Worm (Caenorhabditis elegans) whole organism, L1 larva: ENCODE measurements around the gene R04E5.9.

Source experiments
- C16A3.4 ChIP-seq: fragments of 150-350 bp; optimal IDR thresholded peaks from 2 replicates; lab custom pipeline; 2014; ENCODE audit warnings: missing biosample characterization, missing genetic modification characterization
- C34B4.2 ChIP-seq: sonication (generic microtip); optimal IDR thresholded peaks from 2 replicates; lab custom pipeline; 2017; ENCODE audit warnings: mild to moderate bottlenecking, missing genetic modification characterization, missing compliant biosample characterization
- F16B12.6 ChIP-seq: fragments of 150-350 bp; optimal IDR thresholded peaks from 2 replicates; lab custom pipeline; 2014; ENCODE audit warnings: missing biosample characterization, missing genetic modification characterization
- Y116A8C.19 ChIP-seq: sonication (generic microtip); optimal IDR thresholded peaks from 2 replicates; lab custom pipeline; 2016; ENCODE audit warnings: missing compliant biosample characterization, missing genetic modification characterization, borderline replicate concordance
- alr-1 ChIP-seq: fragments of 200-800 bp; sonication (Bioruptor generic); optimal IDR thresholded peaks from 2 replicates; lab custom pipeline; 2018; ENCODE audit warnings: borderline replicate concordance, mild to moderate bottlenecking, missing genetic modification characterization, missing compliant biosample characterization
- ama-1 ChIP-seq: fragments of 150-350 bp; optimal IDR thresholded peaks from 2 replicates; lab custom pipeline; 2014
- blmp-1 ChIP-seq: fragments of 150-350 bp; optimal IDR thresholded peaks from 2 replicates; lab custom pipeline; 2014; ENCODE audit warnings: missing biosample characterization, missing genetic modification characterization
- ceh-63 ChIP-seq: fragments of 200-800 bp; sonication (Bioruptor generic); optimal IDR thresholded peaks from 2 replicates; lab custom pipeline; 2018; ENCODE audit warnings: mild to moderate bottlenecking, missing genetic modification characterization, missing compliant biosample characterization
- ceh-82 ChIP-seq, 3 experiments: fragments of 150-350 bp in 1 of 3; sonication (generic microtip) in 2 of 3; optimal IDR thresholded peaks; 2 replicates each; lab custom pipeline; 2014 to 2017; ENCODE audit warnings: missing biosample characterization in 3 of 3, missing genetic modification characterization in 3 of 3
- ceh-88 ChIP-seq: fragments of 200-800 bp; sonication (Bioruptor generic); IDR thresholded peaks from 2 replicates; pipeline ENCODE4 v1.3.6; 2022; ENCODE audit warnings: missing genetic modification characterization, missing compliant biosample characterization
- ceh-90 ChIP-seq: sonication (generic microtip); optimal IDR thresholded peaks from 2 replicates; lab custom pipeline; 2016; ENCODE audit warnings: missing genetic modification characterization, missing compliant biosample characterization
- dpl-1 ChIP-seq, 3 experiments: fragments of 150-350 bp in 2 of 3; sonication (generic microtip) in 1 of 3; optimal IDR thresholded peaks; 2 replicates each; lab custom pipeline; 2014 to 2017; ENCODE audit warnings: missing biosample characterization in 3 of 3, missing genetic modification characterization in 3 of 3, missing genetic modification reagents in 3 of 3
- efl-3 ChIP-seq: fragments of 200-800 bp; sonication (Bioruptor generic); optimal IDR thresholded peaks from 2 replicates; lab custom pipeline; 2018; ENCODE audit warnings: mild to moderate bottlenecking, missing genetic modification characterization, missing compliant biosample characterization
- egl-13 ChIP-seq: sonication (generic microtip); optimal IDR thresholded peaks from 2 replicates; lab custom pipeline; 2016; ENCODE audit warnings: missing genotype, missing genetic modification reagents, missing genetic modification characterization, missing compliant biosample characterization
- ets-5 ChIP-seq: fragments of 200-800 bp; sonication (Bioruptor generic); IDR thresholded peaks from 2 replicates; pipeline ENCODE4 v1.3.6; 2022; ENCODE audit warnings: missing genetic modification characterization, missing compliant biosample characterization
- fkh-10 ChIP-seq: sonication (generic microtip); optimal IDR thresholded peaks from 2 replicates; lab custom pipeline; 2017; ENCODE audit warnings: missing biosample characterization, missing genetic modification reagents, missing genetic modification characterization
- fkh-8 ChIP-seq: sonication (generic microtip); optimal IDR thresholded peaks from 2 replicates; lab custom pipeline; 2016; ENCODE audit warnings: mild to moderate bottlenecking, missing genetic modification characterization, missing compliant biosample characterization
- grh-1 ChIP-seq: fragments of 200-800 bp; sonication (Bioruptor generic); IDR thresholded peaks from 2 replicates; pipeline ENCODE4 v1.3.6; 2022; ENCODE audit warnings: missing genetic modification reagents, missing genetic modification characterization, missing compliant biosample characterization
- hlh-17 ChIP-seq: fragments of 200-800 bp; sonication (Bioruptor generic); optimal IDR thresholded peaks from 2 replicates; lab custom pipeline; 2018; ENCODE audit warnings: missing genetic modification characterization, mild to moderate bottlenecking, missing compliant biosample characterization, moderate library complexity, borderline replicate concordance
- irx-1 ChIP-seq: sonication (generic microtip); optimal IDR thresholded peaks from 2 replicates; lab custom pipeline; 2016; ENCODE audit warnings: missing genetic modification characterization, missing compliant biosample characterization
- isw-1 ChIP-seq: fragments of 200-800 bp; sonication (Bioruptor generic); IDR thresholded peaks from 2 replicates; pipeline ENCODE4 v1.3.6; 2022; ENCODE audit warnings: missing genetic modification characterization, missing compliant biosample characterization
- jun-1 ChIP-seq: fragments of 150-350 bp; optimal IDR thresholded peaks from 2 replicates; lab custom pipeline; 2014; ENCODE audit warnings: missing biosample characterization, missing genetic modification reagents, missing genetic modification characterization
- lin-13 ChIP-seq: fragments of 150-350 bp; optimal IDR thresholded peaks from 2 replicates; lab custom pipeline; 2014; ENCODE audit warnings: missing biosample characterization, missing genetic modification reagents, missing genetic modification characterization
- lin-14 ChIP-seq: fragments of 200-800 bp; sonication (Bioruptor generic); optimal IDR thresholded peaks from 2 replicates; lab custom pipeline; 2018; ENCODE audit warnings: mild to moderate bottlenecking, missing genetic modification characterization, moderate library complexity, missing compliant biosample characterization
- lin-35 ChIP-seq, 2 experiments: fragments of 150-350 bp; optimal IDR thresholded peaks; 2 replicates each; lab custom pipeline; 2014; ENCODE audit warnings: missing biosample characterization in 2 of 2, missing genetic modification characterization in 2 of 2, missing genetic modification reagents in 2 of 2
- lin-39 ChIP-seq: fragments of 150-350 bp; optimal IDR thresholded peaks from 2 replicates; lab custom pipeline; 2014; ENCODE audit warnings: missing biosample characterization, missing genetic modification reagents, missing genetic modification characterization
- lsy-2 ChIP-seq, 2 experiments: fragments of 150-350 bp; optimal IDR thresholded peaks; 2 replicates each; lab custom pipeline; 2014; ENCODE audit warnings: missing biosample characterization in 2 of 2, missing genetic modification characterization in 2 of 2
- mab-9 ChIP-seq: fragments of 200-800 bp; sonication (Bioruptor generic); IDR thresholded peaks from 2 replicates; pipeline ENCODE4 v1.3.6; 2022; ENCODE audit warnings: missing genetic modification reagents, missing genetic modification characterization, missing compliant biosample characterization
- mdl-1 ChIP-seq, 2 experiments: fragments of 150-350 bp; optimal IDR thresholded peaks; 2 replicates each; lab custom pipeline; 2014 to 2017; ENCODE audit warnings: missing biosample characterization in 2 of 2, missing genetic modification characterization in 2 of 2, inconsistent platforms in 1 of 2
- mep-1 ChIP-seq: fragments of 150-350 bp; optimal IDR thresholded peaks from 2 replicates; lab custom pipeline; 2014; ENCODE audit warnings: missing biosample characterization, missing genetic modification characterization
- nhr-11 ChIP-seq: fragments of 150-350 bp; optimal IDR thresholded peaks from 2 replicates; lab custom pipeline; 2014; ENCODE audit warnings: missing biosample characterization, missing genetic modification characterization
- nhr-12 ChIP-seq: sonication (generic microtip); optimal IDR thresholded peaks from 2 replicates; lab custom pipeline; 2017; ENCODE audit warnings: missing biosample characterization, missing genetic modification characterization
- nhr-19 ChIP-seq: fragments of 200-800 bp; sonication (Bioruptor generic); conservative IDR thresholded peaks from 2 replicates; pipeline ENCODE4 v1.3.6; 2022; ENCODE audit warnings: missing genetic modification characterization, missing compliant biosample characterization
- nhr-20 ChIP-seq: sonication (generic microtip); optimal IDR thresholded peaks from 2 replicates; lab custom pipeline; 2016; ENCODE audit warnings: mild to moderate bottlenecking, missing genetic modification characterization, missing compliant biosample characterization
- nhr-237 ChIP-seq: fragments of 150-350 bp; optimal IDR thresholded peaks from 2 replicates; lab custom pipeline; 2014; ENCODE audit warnings: missing biosample characterization, missing genetic modification characterization
- nhr-47 ChIP-seq: sonication (generic microtip); optimal IDR thresholded peaks from 2 replicates; lab custom pipeline; 2016; ENCODE audit warnings: mild to moderate bottlenecking, missing genetic modification characterization, moderate library complexity, missing compliant biosample characterization
- nhr-71 ChIP-seq: sonication (generic microtip); optimal IDR thresholded peaks from 2 replicates; lab custom pipeline; 2016; ENCODE audit warnings: mild to moderate bottlenecking, missing genetic modification characterization, moderate library complexity, missing compliant biosample characterization
- nhr-76 ChIP-seq: sonication (generic microtip); optimal IDR thresholded peaks from 2 replicates; lab custom pipeline; 2017; ENCODE audit warnings: missing biosample characterization, missing genetic modification characterization
- nhr-84 ChIP-seq: sonication (generic microtip); optimal IDR thresholded peaks from 2 replicates; lab custom pipeline; 2017; ENCODE audit warnings: missing biosample characterization, missing genetic modification characterization
- nhr-85 ChIP-seq: sonication (generic microtip); peaks from one replicate; lab custom pipeline; 2016; ENCODE audit warnings: missing genetic modification characterization, inconsistent platforms, missing compliant biosample characterization
- rnt-1 ChIP-seq: sonication (generic microtip); optimal IDR thresholded peaks from 2 replicates; lab custom pipeline; 2016; ENCODE audit warnings: mild to moderate bottlenecking, missing genetic modification characterization, moderate library complexity, missing compliant biosample characterization
- sox-4 ChIP-seq: sonication (generic microtip); optimal IDR thresholded peaks from 2 replicates; lab custom pipeline; 2016; ENCODE audit warnings: missing genetic modification characterization, missing compliant biosample characterization
- sptf-1 ChIP-seq: fragments of 150-350 bp; optimal IDR thresholded peaks from 2 replicates; lab custom pipeline; 2014; ENCODE audit warnings: missing biosample characterization, missing genetic modification characterization
- sup-37 ChIP-seq: fragments of 200-800 bp; sonication (Bioruptor generic); optimal IDR thresholded peaks from 2 replicates; lab custom pipeline; 2018; ENCODE audit warnings: mild to moderate bottlenecking, missing genetic modification characterization, missing compliant biosample characterization
- unc-130 ChIP-seq: fragments of 150-350 bp; optimal IDR thresholded peaks from 2 replicates; lab custom pipeline; 2017; ENCODE audit warnings: missing biosample characterization, missing genetic modification characterization, inconsistent platforms
- unc-30 ChIP-seq: sonication (generic microtip); optimal IDR thresholded peaks from 2 replicates; lab custom pipeline; 2017; ENCODE audit warnings: missing biosample characterization, missing genetic modification characterization
- unc-86 ChIP-seq: sonication (generic microtip); optimal IDR thresholded peaks from 2 replicates; lab custom pipeline; 2016; ENCODE audit warnings: missing genetic modification characterization, missing compliant biosample characterization
- vab-15 ChIP-seq: sonication (generic microtip); optimal IDR thresholded peaks from 2 replicates; lab custom pipeline; 2017; ENCODE audit warnings: missing genotype, mild to moderate bottlenecking, missing genetic modification characterization, missing compliant biosample characterization
- xbp-1 ChIP-seq: sonication (generic microtip); optimal IDR thresholded peaks from 2 replicates; lab custom pipeline; 2016; ENCODE audit warnings: missing genetic modification characterization, missing compliant biosample characterization
- zag-1 ChIP-seq: fragments of 150-350 bp; optimal IDR thresholded peaks from 2 replicates; lab custom pipeline; 2014; ENCODE audit warnings: missing biosample characterization, missing genetic modification characterization
- zip-4 ChIP-seq: fragments of 200-800 bp; sonication (Bioruptor generic); optimal IDR thresholded peaks from 2 replicates; lab custom pipeline; 2018; ENCODE audit warnings: mild to moderate bottlenecking, missing genetic modification characterization, moderate library complexity, missing compliant biosample characterization
- ztf-11 ChIP-seq, 2 experiments: sonication (generic microtip); optimal IDR thresholded peaks; 2 replicates each; lab custom pipeline; 2016 to 2017; ENCODE audit warnings: missing genetic modification characterization in 2 of 2, missing biosample characterization in 1 of 2, missing compliant biosample characterization in 1 of 2
- ztf-4 ChIP-seq: fragments of 150-350 bp; optimal IDR thresholded peaks from 2 replicates; lab custom pipeline; 2014; ENCODE audit warnings: missing biosample characterization, missing genetic modification characterization

Gene R04E5.9

ce11 chrX:8810908-8811307, at the start of gene R04E5.9:
TSS of gene R04E5.9 (minus strand) at chrX:8811142.
- peak; percentile 88 for TF ChIP-seq blmp-1
- peak; percentile 78 for TF ChIP-seq xbp-1
- peak; percentile 75 for TF ChIP-seq C16A3.4 (tag; lab: Kevin White, UChicago)
- peak; percentile 91 for TF ChIP-seq unc-86 (tag; lab: Kevin White, UChicago)
- TF ChIP-seq lsy-2 (tag; optimal IDR thresholded peaks at IDR 0.05; lab: Kevin White, UChicago), result peak; percentile 65 to 85
- TF ChIP-seq ama-1 (lab: Kevin White, UChicago), result peak; percentile 21
- TF ChIP-seq egl-13 (tag; lab: Kevin White, UChicago), result peak; percentile 89
- peak; percentile 7 for TF ChIP-seq nhr-76
- peak; percentile 94 for TF ChIP-seq mep-1 (tag; lab: Kevin White, UChicago)
- TF ChIP-seq ztf-11 (tag; optimal IDR thresholded peaks at IDR 0.05; lab: Kevin White, UChicago), result peak in 1 of 2 experiments; percentile 56
- peak; percentile 32 for TF ChIP-seq zip-4 (GFP tag; lab: Kevin White, UChicago)
- peak; percentile 22 to 40 (median 29) for TF ChIP-seq dpl-1 (GFP tag; optimal IDR thresholded peaks at IDR 0.05; lab: Kevin White, UChicago)
- peak; percentile 66 for TF ChIP-seq nhr-237 (tag; lab: Kevin White, UChicago)
- peak; percentile 69 for TF ChIP-seq mab-9 (GFP tag; lab: Robert Waterston, UW)
- peak; percentile 74 to 91 (median 87) for TF ChIP-seq ceh-82 (tag; optimal IDR thresholded peaks at IDR 0.05; lab: Kevin White, UChicago)
- no peak for TF ChIP-seq ets-5
- no peak for TF ChIP-seq vab-15 (tag; lab: Kevin White, UChicago)
- no peak for TF ChIP-seq C34B4.2
- TF ChIP-seq nhr-84 (tag; lab: Kevin White, UChicago), result no peak
- peak; percentile 59 for TF ChIP-seq ztf-4 (tag; lab: Kevin White, UChicago)
- TF ChIP-seq sup-37 (GFP tag; lab: Kevin White, UChicago), result no peak
- peak; percentile 71 for TF ChIP-seq isw-1 (GFP tag; lab: Robert Waterston, UW)
- peak; percentile 53 for TF ChIP-seq nhr-11
- no peak for TF ChIP-seq hlh-17
- TF ChIP-seq unc-30 (tag; lab: Kevin White, UChicago), result no peak
- peak; percentile 82 for TF ChIP-seq nhr-85 (tag; lab: Kevin White, UChicago)
- peak; percentile 81 for TF ChIP-seq fkh-10 (GFP tag; lab: Kevin White, UChicago)
- no peak for TF ChIP-seq alr-1
- peak; percentile 92 for TF ChIP-seq nhr-71 (tag; lab: Kevin White, UChicago)
- peak; percentile 62 for TF ChIP-seq irx-1
- TF ChIP-seq nhr-12, result no peak
- TF ChIP-seq sox-4 (tag; lab: Kevin White, UChicago), result peak; percentile 69
- peak; percentile 68; the same call in 1 of the 2 replicates for TF ChIP-seq ceh-88 (GFP tag; lab: Robert Waterston, UW)
- no peak for TF ChIP-seq unc-130 (tag; lab: Kevin White, UChicago)
- TF ChIP-seq fkh-8 (tag; lab: Kevin White, UChicago), result peak; percentile 96
- TF ChIP-seq ceh-90 (tag; lab: Kevin White, UChicago), result no peak
- peak; percentile 91 for TF ChIP-seq nhr-47 (tag; lab: Kevin White, UChicago)
- TF ChIP-seq grh-1 (GFP tag; lab: Robert Waterston, UW), result 0 out of 2 replicates have a peak, but pooled peaks have one; percentile 34
- TF ChIP-seq efl-3 (GFP tag; lab: Kevin White, UChicago), result no peak
- TF ChIP-seq F16B12.6, result peak; percentile 44
- TF ChIP-seq sptf-1, result no peak
- TF ChIP-seq nhr-20, result peak; percentile 86
- peak; percentile 71 for TF ChIP-seq rnt-1 (tag; lab: Kevin White, UChicago)
- peak; percentile 63 to 81 for TF ChIP-seq lin-35 (GFP tag; optimal IDR thresholded peaks at IDR 0.05; lab: Kevin White, UChicago)
- TF ChIP-seq ceh-63 (GFP tag; lab: Kevin White, UChicago), result no peak
- peak; percentile 88 for TF ChIP-seq jun-1 (tag; lab: Kevin White, UChicago)
- TF ChIP-seq lin-13 (GFP tag; lab: Kevin White, UChicago), result peak; percentile 63
- TF ChIP-seq lin-39 (tag; lab: Kevin White, UChicago), result no peak
- TF ChIP-seq lin-14 (GFP tag; lab: Kevin White, UChicago), result peak; percentile 99
- no peak for TF ChIP-seq Y116A8C.19 (tag; lab: Kevin White, UChicago)
- TF ChIP-seq mdl-1 (tag; optimal IDR thresholded peaks at IDR 0.05; lab: Kevin White, UChicago), result peak; percentile 69 to 95
- TF ChIP-seq zag-1 (tag; lab: Kevin White, UChicago), result no peak
- TF ChIP-seq nhr-19 (GFP tag; lab: Robert Waterston, UW), result peak; percentile 68
